Worm (Caenorhabditis elegans): ENCODE measurements around the gene F39F10.5.

The F39F10.5 gene

DNA sequence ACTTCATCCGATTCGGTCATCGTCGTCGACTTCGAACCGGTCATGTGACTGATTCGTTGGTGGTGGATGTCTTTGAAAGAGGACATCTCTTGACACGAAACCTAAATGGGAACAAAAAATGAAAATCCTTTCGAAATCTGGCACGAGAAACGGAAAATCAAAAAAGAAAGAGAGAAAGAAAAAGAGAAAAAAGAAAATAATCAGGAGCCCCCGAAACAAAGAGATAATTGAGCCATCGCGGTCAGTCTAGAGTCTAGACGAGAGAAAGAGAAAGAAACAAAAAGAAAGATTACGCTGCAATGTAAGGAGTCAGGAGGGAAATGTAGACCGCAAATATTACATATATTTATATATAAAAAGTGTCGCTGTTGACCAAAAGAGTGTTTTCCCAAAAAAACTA lies 44.6 kb downstream of the F39F10.5 start, which contains the start of gene aakg-2:
TSS of gene aakg-2 (minus strand) at position 101 of the 400 bp plus-strand sequence.
- TF ChIP-seq tab-1 (GFP tag; IDR thresholded peaks at IDR 0.05) (no peak), ztf-29 (GFP tag; IDR thresholded peaks at IDR 0.05) (no peak), ztf-23 (GFP tag; IDR thresholded peaks at IDR 0.05) (no peak), ref-1 (GFP tag; conservative IDR thresholded peaks at IDR 0.05) (no peak), klf-2 (GFP tag; conservative IDR thresholded peaks at IDR 0.05) (no peak)

DNA sequence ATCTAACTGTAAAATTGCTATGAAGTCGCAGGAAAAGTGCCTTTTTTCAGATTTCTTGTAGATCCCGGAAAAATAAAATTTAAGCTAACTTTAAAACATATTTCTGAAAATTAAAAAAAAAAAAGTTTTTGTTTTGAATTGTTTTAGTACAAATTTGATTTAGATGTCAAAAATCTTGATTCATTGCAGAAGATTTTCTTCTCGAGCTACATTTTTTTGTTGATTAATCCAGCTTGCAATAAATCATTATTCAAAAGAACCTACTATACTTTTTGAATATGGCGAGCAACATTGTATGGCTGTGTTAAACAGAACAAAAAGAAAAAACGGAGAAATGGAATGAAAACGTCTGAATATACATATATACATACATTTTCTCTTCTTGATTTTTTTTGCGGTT lies 47.9 kb downstream of the F39F10.5 start:
- TF ChIP-seq ztf-23 (GFP tag; IDR thresholded peaks at IDR 0.05), result no peak
- TF ChIP-seq ztf-29 (GFP tag; IDR thresholded peaks at IDR 0.05), result no peak
- no peak for TF ChIP-seq cog-1 (tag; optimal IDR thresholded peaks at IDR 0.05)

DNA sequence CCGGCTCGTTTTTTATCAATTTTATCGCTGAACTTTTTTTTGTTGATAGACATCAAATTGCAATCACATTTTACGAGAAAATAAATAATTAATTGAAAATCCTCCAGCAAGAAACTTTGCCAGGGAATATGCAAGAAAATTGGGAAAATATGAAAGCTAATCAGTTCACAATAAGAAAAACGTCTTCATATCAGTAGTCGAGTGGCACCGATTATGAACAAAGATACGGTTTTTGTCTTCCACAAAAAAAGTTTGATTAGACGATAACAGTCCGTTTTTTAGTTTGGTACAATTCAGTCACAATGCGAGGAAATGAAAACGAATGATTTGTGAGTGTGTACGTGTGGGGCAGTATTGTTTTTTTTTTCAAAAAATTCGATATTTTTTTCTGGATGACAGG lies 48.6 kb downstream of the F39F10.5 start:
- TF ChIP-seq klf-2 (GFP tag; conservative IDR thresholded peaks at IDR 0.05) (no peak), ztf-23 (GFP tag; IDR thresholded peaks at IDR 0.05) (no peak), ref-1 (GFP tag; conservative IDR thresholded peaks at IDR 0.05) (no peak), cog-1 (tag; optimal IDR thresholded peaks at IDR 0.05) (no peak), ztf-29 (GFP tag; IDR thresholded peaks at IDR 0.05) (no peak), T22C8.4 (GFP tag; IDR thresholded peaks at IDR 0.05) (no peak), med-1 (GFP tag; optimal IDR thresholded peaks at IDR 0.05; ENCODE audit: insufficient read depth) (no peak), flt-1 (GFP tag; IDR thresholded peaks at IDR 0.05) (no peak), tab-1 (GFP tag; IDR thresholded peaks at IDR 0.05) (no peak)

DNA sequence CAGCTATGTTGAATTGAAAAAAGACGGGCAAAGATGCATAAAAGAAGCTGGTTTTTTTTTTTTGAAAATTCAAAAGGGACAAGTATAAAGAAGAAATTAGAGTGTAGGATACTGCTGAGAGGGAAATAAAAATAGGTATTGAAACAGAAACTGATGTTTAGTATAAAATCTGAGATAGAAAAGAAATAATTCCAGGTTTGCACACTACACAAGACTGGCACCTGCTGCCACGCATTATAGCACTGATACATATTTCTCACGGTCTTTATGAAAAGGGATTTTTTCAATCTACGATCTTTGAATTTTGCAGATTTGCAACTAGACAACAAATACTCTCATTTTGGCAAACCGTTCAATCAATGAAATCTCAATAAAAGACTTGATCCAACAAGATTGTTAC lies 50.2 kb downstream of the F39F10.5 start:
- TF ChIP-seq ztf-23 (GFP tag; IDR thresholded peaks at IDR 0.05), result no peak
- TF ChIP-seq cog-1 (tag; optimal IDR thresholded peaks at IDR 0.05), result no peak
- no peak for TF ChIP-seq klf-2 (GFP tag; conservative IDR thresholded peaks at IDR 0.05)
- no peak for TF ChIP-seq flt-1 (GFP tag; IDR thresholded peaks at IDR 0.05)
- TF ChIP-seq tab-1 (GFP tag; IDR thresholded peaks at IDR 0.05), result no peak
- no peak for TF ChIP-seq T22C8.4 (GFP tag; IDR thresholded peaks at IDR 0.05)
- no peak for TF ChIP-seq med-1 (GFP tag; optimal IDR thresholded peaks at IDR 0.05; ENCODE audit: insufficient read depth)
- TF ChIP-seq ztf-29 (GFP tag; IDR thresholded peaks at IDR 0.05), result no peak

Measured in whole organism, midembryonic.